In genomic region chr3L:2802085-2802484, dm6 we compare ENCODE assay signal across 4 fruit fly cellular contexts.
TF ChIP-seq lines count a peak whose summit lies in the region.

No protein-coding gene starts in this region.

- TF ChIP-seq CTCF in whole organism, embryonic (GFP tag; optimal IDR thresholded peaks at IDR 0.05; lab: Kevin White, UChicago): no peak

TF ChIP-seq in whole organism, embryonic, 481 proteins besides CTCF, POLR2A, EP300 and RAD21:
- TF ChIP-seq sr (GFP tag; IDR thresholded peaks at IDR 0.05; lab: Robert Waterston, UW) (no peak), unpg (GFP tag; optimal IDR thresholded peaks at IDR 0.05; lab: Kevin White, UChicago) (no peak), bsh (GFP tag; optimal IDR thresholded peaks at IDR 0.05; lab: Kevin White, UChicago) (peak in 1 of 2 experiments; percentile 19), CG17361 (GFP tag; IDR thresholded peaks at IDR 0.05; lab: Robert Waterston, UW) (peak; percentile 72), HmgD (GFP tag; optimal IDR thresholded peaks at IDR 0.05; lab: Kevin White, UChicago) (no peak), Drgx (GFP tag; IDR thresholded peaks at IDR 0.05; lab: Robert Waterston, UW) (peak; percentile 88), Med (GFP tag; lab: Kevin White, UChicago) (peak; percentile 24), CG16813 (GFP tag; IDR thresholded peaks at IDR 0.05; lab: Robert Waterston, UW; ENCODE audit: partially characterized antibody) (no peak), CG7786 (GFP tag; optimal IDR thresholded peaks at IDR 0.05; lab: Kevin White, UChicago) (no peak), amos (GFP tag; IDR thresholded peaks at IDR 0.05; lab: Robert Waterston, UW; ENCODE audit: partially characterized antibody) (no peak), ATbp (GFP tag; optimal IDR thresholded peaks at IDR 0.05; lab: Kevin White, UChicago) (no peak), prd (optimal IDR thresholded peaks at IDR 0.05; lab: Kevin White, UChicago) (no peak), prd (GFP tag; IDR thresholded peaks at IDR 0.05; lab: Robert Waterston, UW) (0 out of 3 replicates have a peak, but pooled peaks have one; percentile 7), dysf (GFP tag; IDR thresholded peaks at IDR 0.05; lab: Robert Waterston, UW) (no peak), Chrac-16 (GFP tag; optimal IDR thresholded peaks at IDR 0.05; lab: Kevin White, UChicago) (no peak)

TF ChIP-seq in whole organism, prepupa, 60 proteins besides CTCF, POLR2A, EP300 and RAD21 (continues in another document):
- TF ChIP-seq Hr39 (GFP tag; optimal IDR thresholded peaks at IDR 0.05; lab: Kevin White, UChicago): peak; percentile 74
- peak in 1 of 2 experiments; percentile 72 for TF ChIP-seq salr (GFP tag; optimal IDR thresholded peaks at IDR 0.05; lab: Kevin White, UChicago)
- TF ChIP-seq lz (GFP tag; optimal IDR thresholded peaks at IDR 0.05; lab: Kevin White, UChicago): peak; percentile 54
- TF ChIP-seq Eip75B (GFP tag; optimal IDR thresholded peaks at IDR 0.05; lab: Kevin White, UChicago): peak; percentile 53
- TF ChIP-seq esn (GFP tag; optimal IDR thresholded peaks at IDR 0.05; lab: Kevin White, UChicago): peak; percentile 72
- no peak for TF ChIP-seq Eip93F (GFP tag; optimal IDR thresholded peaks at IDR 0.05; lab: Kevin White, UChicago)
- peak; percentile 80 for TF ChIP-seq Lpt (GFP tag; optimal IDR thresholded peaks at IDR 0.05; lab: Kevin White, UChicago)
- TF ChIP-seq Blimp-1 (GFP tag; optimal IDR thresholded peaks at IDR 0.05; lab: Kevin White, UChicago): no peak
- TF ChIP-seq dac (GFP tag; optimal IDR thresholded peaks at IDR 0.05; lab: Kevin White, UChicago): peak; percentile 78
- peak; percentile 81 for TF ChIP-seq CG6276 (GFP tag; optimal IDR thresholded peaks at IDR 0.05; lab: Kevin White, UChicago)
- peak; percentile 30 for TF ChIP-seq CG34406 (GFP tag; optimal IDR thresholded peaks at IDR 0.05; lab: Kevin White, UChicago)
- TF ChIP-seq Hr4 (GFP tag; optimal IDR thresholded peaks at IDR 0.05; lab: Kevin White, UChicago): peak; percentile 92
- peak; percentile 64 for TF ChIP-seq topi (GFP tag; optimal IDR thresholded peaks at IDR 0.05; lab: Kevin White, UChicago)
- no peak for TF ChIP-seq CG6854 (GFP tag; optimal IDR thresholded peaks at IDR 0.05; lab: Kevin White, UChicago)
- TF ChIP-seq CG16779 (tag; optimal IDR thresholded peaks at IDR 0.05; lab: Kevin White, UChicago): peak; percentile 4
- peak; percentile 47 for TF ChIP-seq CG11762 (GFP tag; optimal IDR thresholded peaks at IDR 0.05; lab: Kevin White, UChicago; ENCODE audit: insufficient read depth)
- TF ChIP-seq spab (GFP tag; optimal IDR thresholded peaks at IDR 0.05; lab: Kevin White, UChicago): peak; percentile 10
- peak; percentile 80 for TF ChIP-seq Gug (GFP tag; IDR thresholded peaks at IDR 0.05; lab: Robert Waterston, UW)
- TF ChIP-seq CG1621 (tag; optimal IDR thresholded peaks at IDR 0.05; lab: Kevin White, UChicago): no peak
- TF ChIP-seq CG9139 (GFP tag; optimal IDR thresholded peaks at IDR 0.05; lab: Kevin White, UChicago): no peak
- TF ChIP-seq CG4318 (GFP tag; optimal IDR thresholded peaks at IDR 0.05; lab: Kevin White, UChicago): peak; percentile 81
- peak; percentile 90 for TF ChIP-seq CG8119 (GFP tag; IDR thresholded peaks at IDR 0.05; lab: Robert Waterston, UW)
- peak; percentile 90 for TF ChIP-seq eg (GFP tag; IDR thresholded peaks at IDR 0.05; lab: Robert Waterston, UW)
- peak; percentile 33 for TF ChIP-seq vri (GFP tag; optimal IDR thresholded peaks at IDR 0.05; lab: Kevin White, UChicago)
- TF ChIP-seq CG10669 (GFP tag; optimal IDR thresholded peaks at IDR 0.05; lab: Kevin White, UChicago): peak; percentile 16
- no peak for TF ChIP-seq CG8319 (GFP tag; optimal IDR thresholded peaks at IDR 0.05; lab: Kevin White, UChicago)

TF ChIP-seq in whole organism, pupa, 21 proteins besides CTCF, POLR2A, EP300 and RAD21:
- TF ChIP-seq CG4496 (GFP tag; IDR thresholded peaks at IDR 0.05; lab: Robert Waterston, UW): peak; percentile 91
- peak; percentile 85 for TF ChIP-seq CG8301 (tag; optimal IDR thresholded peaks at IDR 0.05; lab: Kevin White, UChicago)
- no peak for TF ChIP-seq CG13204 (GFP tag; optimal IDR thresholded peaks at IDR 0.05; lab: Kevin White, UChicago)
- peak; percentile 56 for TF ChIP-seq Pif1B (GFP tag; optimal IDR thresholded peaks at IDR 0.05; lab: Kevin White, UChicago)
- peak; percentile 42 for TF ChIP-seq CG15710 (tag; optimal IDR thresholded peaks at IDR 0.05; lab: Kevin White, UChicago)
- 0 out of 2 replicates have a peak, but pooled peaks have one; percentile 35 for TF ChIP-seq CG10348 (GFP tag; IDR thresholded peaks at IDR 0.05; lab: Robert Waterston, UW)
- peak; percentile 4 for TF ChIP-seq CG34367 (tag; optimal IDR thresholded peaks at IDR 0.05; lab: Kevin White, UChicago)
- peak; percentile 48 for TF ChIP-seq CG9948 (tag; optimal IDR thresholded peaks at IDR 0.05; lab: Kevin White, UChicago)
- peak; percentile 79 for TF ChIP-seq CG14655 (GFP tag; optimal IDR thresholded peaks at IDR 0.05; lab: Kevin White, UChicago)
- peak; percentile 16 for TF ChIP-seq CG8159 (tag; optimal IDR thresholded peaks at IDR 0.05; lab: Kevin White, UChicago)
- TF ChIP-seq rn (GFP tag; IDR thresholded peaks at IDR 0.05; lab: Robert Waterston, UW): peak; percentile 58
- TF ChIP-seq CG17806 (tag; optimal IDR thresholded peaks at IDR 0.05; lab: Kevin White, UChicago): peak; percentile 37
- no peak for TF ChIP-seq gl (tag; optimal IDR thresholded peaks at IDR 0.05; lab: Kevin White, UChicago)
- TF ChIP-seq Snoo (tag; optimal IDR thresholded peaks at IDR 0.05; lab: Kevin White, UChicago): no peak
- TF ChIP-seq EcR (GFP tag; optimal IDR thresholded peaks at IDR 0.05; lab: Kevin White, UChicago): no peak
- peak; percentile 65 for TF ChIP-seq Pif1A (GFP tag; optimal IDR thresholded peaks at IDR 0.05; lab: Kevin White, UChicago)
- peak; percentile 90 for TF ChIP-seq CG32121 (GFP tag; IDR thresholded peaks at IDR 0.05; lab: Robert Waterston, UW)
- no peak for TF ChIP-seq D1 (tag; optimal IDR thresholded peaks at IDR 0.05; lab: Kevin White, UChicago)
- TF ChIP-seq CG12605 (GFP tag; IDR thresholded peaks at IDR 0.05; lab: Robert Waterston, UW): peak; percentile 47; the same call in 1 of the 2 replicates
- TF ChIP-seq fd96Ca (GFP tag; IDR thresholded peaks at IDR 0.05; lab: Robert Waterston, UW): peak; percentile 93
- TF ChIP-seq Ets98B (GFP tag; IDR thresholded peaks at IDR 0.05; lab: Robert Waterston, UW): peak; percentile 86

TF ChIP-seq in whole organism, wandering third instar larva, 38 proteins besides CTCF, POLR2A, EP300 and RAD21:
- TF ChIP-seq ey (GFP tag; optimal IDR thresholded peaks at IDR 0.05; lab: Kevin White, UChicago) (peak; percentile 52), Hnf4 (GFP tag; optimal IDR thresholded peaks at IDR 0.05; lab: Kevin White, UChicago) (no peak), OdsH (GFP tag; optimal IDR thresholded peaks at IDR 0.05; lab: Kevin White, UChicago) (peak; percentile 28), pan (optimal IDR thresholded peaks at IDR 0.05; lab: Kevin White, UChicago) (no peak), sage (GFP tag; optimal IDR thresholded peaks at IDR 0.05; lab: Kevin White, UChicago) (no peak), Dfd (GFP tag; optimal IDR thresholded peaks at IDR 0.05; lab: Kevin White, UChicago) (no peak), h (GFP tag; optimal IDR thresholded peaks at IDR 0.05; lab: Kevin White, UChicago) (peak; percentile 69), Rel (GFP tag; optimal IDR thresholded peaks at IDR 0.05; lab: Kevin White, UChicago) (no peak), Rel (tag; optimal IDR thresholded peaks at IDR 0.05; lab: Kevin White, UChicago) (no peak), dsf (GFP tag; optimal IDR thresholded peaks at IDR 0.05; lab: Kevin White, UChicago; ENCODE audit: borderline replicate concordance) (no peak), tai (GFP tag; optimal IDR thresholded peaks at IDR 0.05; lab: Kevin White, UChicago) (no peak), fru (GFP tag; optimal IDR thresholded peaks at IDR 0.05; lab: Kevin White, UChicago) (peak; percentile 57), CrebA (GFP tag; optimal IDR thresholded peaks at IDR 0.05; lab: Kevin White, UChicago; ENCODE audit: borderline replicate concordance) (no peak), dl (GFP tag; optimal IDR thresholded peaks at IDR 0.05; lab: Kevin White, UChicago; ENCODE audit: insufficient read depth in 1 of 2, partially characterized antibody in 2 of 2) (no peak), GATAd (GFP tag; optimal IDR thresholded peaks at IDR 0.05; lab: Kevin White, UChicago) (no peak), HLH106 (tag; optimal IDR thresholded peaks at IDR 0.05; lab: Kevin White, UChicago) (peak; percentile 50), CG9705 (GFP tag; optimal IDR thresholded peaks at IDR 0.05; lab: Kevin White, UChicago) (no peak), rgr (GFP tag; optimal IDR thresholded peaks at IDR 0.05; lab: Kevin White, UChicago) (peak; percentile 44), woc (GFP tag; optimal IDR thresholded peaks at IDR 0.05; lab: Kevin White, UChicago) (peak; percentile 38), brk (GFP tag; optimal IDR thresholded peaks at IDR 0.05; lab: Kevin White, UChicago) (no peak), foxo (GFP tag; optimal IDR thresholded peaks at IDR 0.05; lab: Kevin White, UChicago) (peak in 1 of 2 experiments; percentile 62), Dif (GFP tag; optimal IDR thresholded peaks at IDR 0.05; lab: Kevin White, UChicago; ENCODE audit: partially characterized antibody) (no peak), br (GFP tag; optimal IDR thresholded peaks at IDR 0.05; lab: Kevin White, UChicago) (peak; percentile 57), Hr83 (GFP tag; optimal IDR thresholded peaks at IDR 0.05; lab: Kevin White, UChicago; ENCODE audit: poor library complexity, severe bottlenecking) (no peak), CG32264 (GFP tag; optimal IDR thresholded peaks at IDR 0.05; lab: Kevin White, UChicago) (no peak), Myc (optimal IDR thresholded peaks at IDR 0.05; lab: Kevin White, UChicago) (no peak), Vsx2 (GFP tag; optimal IDR thresholded peaks at IDR 0.05; lab: Kevin White, UChicago; ENCODE audit: partially characterized antibody) (no peak), Sp1 (GFP tag; optimal IDR thresholded peaks at IDR 0.05; lab: Kevin White, UChicago) (peak; percentile 12), dmrt93B (GFP tag; optimal IDR thresholded peaks at IDR 0.05; lab: Kevin White, UChicago) (no peak), Mio (GFP tag; optimal IDR thresholded peaks at IDR 0.05; lab: Kevin White, UChicago) (no peak), sv (GFP tag; optimal IDR thresholded peaks at IDR 0.05; lab: Kevin White, UChicago) (no peak), lola (GFP tag; optimal IDR thresholded peaks at IDR 0.05; lab: Kevin White, UChicago) (no peak)

Comparison
In these comparisons a context has a peak if more than half of its experiments do, and no peak if none do; other contexts are left out.
1. Of the 7 proteins assayed by ChIP-seq in both whole organism, embryonic and whole organism, prepupa: peak only in whole organism, embryonic: none; only in whole organism, prepupa: CG16779, Gug, Hr39, Lpt and Sox102F; in both: none; in neither: 2.